Worm (Caenorhabditis elegans): ENCODE measurements around the gene Y49A3A.4.

DNA sequence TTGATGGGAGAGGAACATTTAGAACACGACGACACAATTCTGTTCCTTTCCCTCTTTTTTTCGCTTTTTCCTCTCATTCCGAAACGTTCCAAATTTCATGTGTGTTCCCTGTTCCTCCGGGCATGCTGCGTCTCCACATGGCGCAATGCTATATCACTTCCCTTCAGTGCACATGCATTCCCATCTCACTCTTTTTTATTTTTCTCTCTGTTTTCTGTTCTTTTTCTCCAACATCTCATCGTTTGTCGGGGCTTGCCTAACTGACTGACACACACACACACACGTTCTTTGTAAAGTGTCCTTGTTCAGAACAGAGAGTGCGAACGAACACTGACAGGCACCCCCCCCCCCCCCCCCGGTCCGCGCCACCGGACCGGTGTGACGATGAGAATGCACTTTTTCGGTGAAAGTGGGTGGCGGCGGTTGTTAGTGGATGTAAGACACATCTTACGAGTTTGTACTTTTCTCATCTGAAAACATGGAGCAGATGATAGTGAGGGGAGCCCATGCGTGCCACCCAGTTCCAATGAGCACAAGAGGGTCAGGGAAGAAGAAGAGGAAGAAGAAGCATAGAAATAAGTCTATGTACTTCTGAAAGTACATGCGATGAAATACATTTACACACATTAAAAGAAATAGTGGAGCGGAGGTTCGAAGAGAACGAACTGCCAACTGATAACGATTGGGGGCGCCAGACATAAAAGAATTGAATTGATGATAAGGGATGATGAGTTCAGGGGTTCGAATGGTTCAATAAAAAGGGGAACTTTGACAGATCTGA lies 9.8 kb upstream of the Y49A3A.4 start:
- no peak for TF ChIP-seq unc-39 (tag; optimal IDR thresholded peaks at IDR 0.05)
- no peak for TF ChIP-seq elt-1 (tag; optimal IDR thresholded peaks at IDR 0.05)
- peak; percentile 77 for TF ChIP-seq nhr-25 (tag; optimal IDR thresholded peaks at IDR 0.05)
- no peak for TF ChIP-seq ceh-16 (tag; optimal IDR thresholded peaks at IDR 0.05)
- no peak for TF ChIP-seq nhr-12 (tag; optimal IDR thresholded peaks at IDR 0.05)
- no peak for TF ChIP-seq nhr-237 (tag; optimal IDR thresholded peaks at IDR 0.05)
- no peak for TF ChIP-seq nhr-76 (tag; optimal IDR thresholded peaks at IDR 0.05)
